Worm (Caenorhabditis elegans) whole organism, L4 larva: Measurements from ENCODE around the gene F14H3.6.

Experiments
- Y105C5A.15 ChIP-seq: fragments of 200-800 bp; sonication (Bioruptor generic); IDR thresholded peaks from 2 replicates; pipeline ENCODE4 v1.3.6; 2022; ENCODE audit warnings: missing genetic modification characterization, missing compliant biosample characterization
- aha-1 ChIP-seq: fragments of 150-350 bp; peaks from one replicate; lab custom pipeline; 2014; ENCODE audit warnings: missing biosample characterization, missing genetic modification characterization
- aly-2 ChIP-seq: sonication (generic microtip); optimal IDR thresholded peaks from 2 replicates; lab custom pipeline; 2018; ENCODE audit warnings: missing biosample characterization, missing genetic modification characterization
- arid-1 ChIP-seq: fragments of 200-800 bp; sonication (Bioruptor generic); conservative IDR thresholded peaks from 2 replicates; pipeline ENCODE4 v1.3.6; 2022; ENCODE audit warnings: missing genetic modification reagents, missing genetic modification characterization, missing compliant biosample characterization
- ceh-32 ChIP-seq: sonication (generic microtip); optimal IDR thresholded peaks from 2 replicates; lab custom pipeline; 2016; ENCODE audit warnings: mild to moderate bottlenecking, missing genetic modification characterization, missing compliant biosample characterization; ENCODE audit not compliant: poor library complexity
- ceh-62 ChIP-seq: sonication (generic microtip); optimal IDR thresholded peaks from 2 replicates; lab custom pipeline; 2017; ENCODE audit warnings: missing biosample characterization, missing genetic modification characterization
- daf-12 ChIP-seq: fragments of 150-350 bp; optimal IDR thresholded peaks from 2 replicates; lab custom pipeline; 2014; ENCODE audit warnings: missing biosample characterization, missing genetic modification reagents, missing genetic modification characterization
- dmd-9 ChIP-seq: fragments of 200-800 bp; sonication (Bioruptor generic); IDR thresholded peaks from 2 replicates; pipeline ENCODE4 v1.3.6; 2022; ENCODE audit warnings: missing genetic modification reagents, missing genetic modification characterization, missing compliant biosample characterization
- dpl-1 ChIP-seq: fragments of 150-350 bp; optimal IDR thresholded peaks from 2 replicates; lab custom pipeline; 2014; ENCODE audit warnings: missing biosample characterization, missing genetic modification reagents, missing genetic modification characterization
- duxl-1 ChIP-seq: sonication (generic microtip); optimal IDR thresholded peaks from 2 replicates; lab custom pipeline; 2016; ENCODE audit warnings: mild to moderate bottlenecking, missing genetic modification characterization, moderate library complexity, missing compliant biosample characterization; ENCODE audit not compliant: poor library complexity
- dve-1 ChIP-seq: sonication (generic microtip); optimal IDR thresholded peaks from 2 replicates; lab custom pipeline; 2017; ENCODE audit warnings: antibody characterized with exemption, mild to moderate bottlenecking, missing genetic modification characterization, missing compliant biosample characterization; ENCODE audit not compliant: insufficient read depth
- egl-43 ChIP-seq: fragments of 200-800 bp; sonication (Bioruptor generic); IDR thresholded peaks from 2 replicates; pipeline ENCODE4 v1.3.6; 2022; ENCODE audit warnings: missing genetic modification reagents, missing genetic modification characterization, missing compliant biosample characterization
- fkh-10 ChIP-seq: fragments of 150-350 bp; optimal IDR thresholded peaks from 2 replicates; lab custom pipeline; 2014; ENCODE audit warnings: missing biosample characterization, missing genetic modification reagents, missing genetic modification characterization
- hlh-30 ChIP-seq: sonication (generic microtip); optimal IDR thresholded peaks from 2 replicates; lab custom pipeline; 2017; ENCODE audit warnings: antibody characterized with exemption, mild to moderate bottlenecking, missing genetic modification characterization, missing compliant biosample characterization; ENCODE audit not compliant: insufficient read depth
- hmg-1.1 ChIP-seq: fragments of 200-800 bp; sonication (Bioruptor generic); IDR thresholded peaks from 2 replicates; pipeline ENCODE4 v1.3.6; 2022; ENCODE audit warnings: missing genetic modification reagents, missing genetic modification characterization, missing compliant biosample characterization
- lin-1 ChIP-seq: fragments of 200-800 bp; sonication (Bioruptor generic); IDR thresholded peaks from 2 replicates; pipeline ENCODE4 v1.3.6; 2022; ENCODE audit warnings: missing genetic modification reagents, missing genetic modification characterization, missing compliant biosample characterization
- lin-15B ChIP-seq: fragments of 150-350 bp; sonication (generic microtip); optimal IDR thresholded peaks from 3 replicates; lab custom pipeline; 2014; ENCODE audit warnings: missing biosample characterization, missing genetic modification characterization
- lin-39 ChIP-seq: fragments of 150-350 bp; optimal IDR thresholded peaks from 2 replicates; lab custom pipeline; 2014; ENCODE audit warnings: missing biosample characterization, missing genetic modification reagents, missing genetic modification characterization
- madf-5 ChIP-seq, 2 experiments: fragments of 200-800 bp; sonication (Bioruptor generic); IDR thresholded peaks; 2 replicates each; pipeline ENCODE4 v1.3.6; 2022; ENCODE audit warnings: missing compliant biosample characterization in 2 of 2, missing genetic modification characterization in 2 of 2
- madf-9 ChIP-seq: fragments of 200-800 bp; sonication (Bioruptor generic); conservative IDR thresholded peaks from 2 replicates; pipeline ENCODE4 v1.3.6; 2022; ENCODE audit warnings: missing genetic modification reagents, missing genetic modification characterization, missing compliant biosample characterization
- mes-2 ChIP-seq: sonication (generic microtip); optimal IDR thresholded peaks from 2 replicates; lab custom pipeline; 2016; ENCODE audit warnings: missing genotype, mild to moderate bottlenecking, missing genetic modification characterization, missing compliant biosample characterization; ENCODE audit not compliant: poor library complexity, severe bottlenecking
- mxl-3 ChIP-seq: fragments of 200-800 bp; sonication (Bioruptor generic); optimal IDR thresholded peaks from 2 replicates; lab custom pipeline; 2018; ENCODE audit warnings: mild to moderate bottlenecking, missing genetic modification characterization, missing compliant biosample characterization
- nhr-237 ChIP-seq: sonication (generic microtip); optimal IDR thresholded peaks from 2 replicates; lab custom pipeline; 2017; ENCODE audit warnings: missing biosample characterization, missing genetic modification characterization
- nhr-41 ChIP-seq: fragments of 200-800 bp; sonication (Bioruptor generic); IDR thresholded peaks from 2 replicates; pipeline ENCODE4 v1.3.6; 2022; ENCODE audit warnings: missing genetic modification reagents, missing genetic modification characterization, missing compliant biosample characterization
- nhr-77 ChIP-seq: fragments of 150-350 bp; optimal IDR thresholded peaks from 2 replicates; lab custom pipeline; 2014; ENCODE audit warnings: missing biosample characterization, missing genetic modification characterization
- php-3 ChIP-seq: fragments of 200-800 bp; sonication (Bioruptor generic); IDR thresholded peaks from 2 replicates; pipeline ENCODE4 v1.3.6; 2022; ENCODE audit warnings: missing genetic modification reagents, missing genetic modification characterization, missing compliant biosample characterization
- pqm-1 ChIP-seq: sonication (generic microtip); optimal IDR thresholded peaks from 2 replicates; lab custom pipeline; 2017; ENCODE audit warnings: missing biosample characterization, missing genetic modification characterization
- rbr-2 ChIP-seq: sonication (generic microtip); optimal IDR thresholded peaks from 2 replicates; lab custom pipeline; 2016; ENCODE audit warnings: missing genotype, missing genetic modification characterization, missing compliant biosample characterization
- tag-97 ChIP-seq: fragments of 200-800 bp; sonication (Bioruptor generic); IDR thresholded peaks from 2 replicates; pipeline ENCODE4 v1.3.6; 2022; ENCODE audit warnings: missing genetic modification characterization, missing compliant biosample characterization
- unc-39 ChIP-seq: sonication (generic microtip); optimal IDR thresholded peaks from 2 replicates; lab custom pipeline; 2017; ENCODE audit warnings: missing biosample characterization, missing genetic modification characterization
- zag-1 ChIP-seq: fragments of 150-350 bp; optimal IDR thresholded peaks from 2 replicates; lab custom pipeline; 2014; ENCODE audit warnings: missing biosample characterization, missing genetic modification characterization
- zfp-2 ChIP-seq: sonication (generic microtip); optimal IDR thresholded peaks from 2 replicates; lab custom pipeline; 2016; ENCODE audit warnings: mild to moderate bottlenecking, missing genetic modification characterization, missing compliant biosample characterization
- zip-11 ChIP-seq: fragments of 200-800 bp; sonication (Bioruptor generic); IDR thresholded peaks from 2 replicates; pipeline ENCODE4 v1.3.6; 2022; ENCODE audit warnings: missing genetic modification characterization, missing compliant biosample characterization
- zip-2 ChIP-seq: fragments of 150-350 bp; optimal IDR thresholded peaks from 2 replicates; lab custom pipeline; 2014; ENCODE audit warnings: missing biosample characterization, missing genetic modification characterization

Gene F14H3.6

DNA sequence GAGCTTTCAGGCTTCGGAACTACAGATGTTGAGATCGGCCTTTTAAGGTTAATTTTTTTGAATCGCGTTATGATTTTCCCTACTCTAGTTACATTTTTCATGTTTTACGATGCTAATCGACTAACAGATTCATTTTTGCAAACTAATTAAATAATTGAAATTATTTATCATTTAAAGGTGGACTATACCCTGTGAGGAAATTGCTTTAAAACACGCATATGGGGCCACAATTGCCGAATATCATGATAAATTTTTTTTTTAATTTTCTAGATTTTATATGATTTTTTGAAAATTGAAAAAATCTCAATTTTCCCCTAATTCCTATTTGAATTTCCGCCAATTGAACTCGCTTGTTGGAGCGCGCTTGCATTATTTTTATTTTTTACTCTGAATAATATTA is 3.3 kb upstream of the F14H3.6 start, which contains the start of gene fbxa-100:
Gene fbxa-100, minus strand, starts transcription at position 101 of the 400 bp plus-strand sequence.
- no peak for TF ChIP-seq zip-2 (tag; lab: Kevin White, UChicago)
- peak; percentile 23 for TF ChIP-seq aha-1 (tag; lab: Kevin White, UChicago)

DNA sequence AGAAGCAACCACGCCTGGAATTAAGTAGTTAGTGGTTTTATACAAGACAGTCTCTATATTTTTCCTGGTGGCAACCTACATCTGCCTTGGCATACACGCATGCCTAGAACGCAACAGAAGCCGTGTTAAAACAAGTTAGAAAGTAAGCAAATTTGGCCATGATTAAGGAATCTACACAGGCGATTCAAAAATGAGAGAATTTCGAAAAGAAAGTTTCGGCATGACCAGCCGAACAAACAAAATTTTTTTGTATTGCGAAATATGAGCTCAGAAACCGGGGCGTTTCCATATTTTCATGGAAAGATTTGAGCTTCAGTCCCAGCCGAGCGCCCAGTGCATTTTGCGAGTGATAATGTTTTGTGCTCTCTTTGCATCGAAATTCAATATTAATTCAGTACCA is 1.4 kb upstream of the F14H3.6 start, which contains the start of gene F14H3.15:
Gene F14H3.15, minus strand, starts transcription at position 101 of the 400 bp plus-strand sequence.
- TF ChIP-seq ceh-32 (no peak), fkh-10 (no peak), rbr-2 (no peak), ceh-62 (tag; lab: Kevin White, UChicago) (no peak), mes-2 (tag; lab: Kevin White, UChicago) (no peak), pqm-1 (tag; lab: Kevin White, UChicago) (no peak), hmg-1.1 (no peak), hlh-30 (tag; lab: Kevin White, UChicago) (no peak), mxl-3 (GFP tag; lab: Kevin White, UChicago) (no peak), php-3 (GFP tag; lab: Robert Waterston, UW) (no peak), dpl-1 (GFP tag; lab: Kevin White, UChicago) (no peak), madf-9 (GFP tag; lab: Robert Waterston, UW) (no peak), daf-12 (tag; lab: Kevin White, UChicago) (no peak)

DNA sequence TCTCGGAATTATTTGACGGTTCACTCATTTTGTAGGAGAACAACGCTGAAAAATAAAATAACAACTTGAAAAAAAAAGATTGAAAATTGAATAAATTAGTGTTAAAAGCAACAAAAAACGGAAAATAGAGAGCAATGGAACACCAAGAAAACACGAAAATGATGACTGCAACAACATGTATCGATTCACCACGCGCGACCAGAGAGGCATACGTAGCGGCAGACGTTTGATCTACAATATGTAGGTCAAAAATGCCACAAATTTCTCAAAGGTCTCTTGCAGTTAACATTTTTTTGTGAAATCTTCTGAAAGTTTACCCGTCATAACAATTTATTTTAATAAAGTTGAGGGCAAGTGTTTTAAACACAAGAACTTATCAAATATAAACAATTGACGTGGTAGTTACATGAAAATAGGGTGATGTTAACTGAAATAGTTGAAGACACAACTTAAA is 1.7 kb downstream of the F14H3.6 start, which contains the start of gene F14H3.5:
Gene F14H3.5, minus strand, starts transcription at position 51 of the 454 bp plus-strand sequence.
- TF ChIP-seq lin-1, result no peak
- TF ChIP-seq nhr-41 (GFP tag; lab: Robert Waterston, UW), result no peak
- TF ChIP-seq dmd-9 (GFP tag; lab: Robert Waterston, UW), result no peak
- no peak for TF ChIP-seq zip-11 (GFP tag; lab: Robert Waterston, UW)
- no peak for TF ChIP-seq Y105C5A.15 (GFP tag; lab: Robert Waterston, UW)
- TF ChIP-seq unc-39, result no peak
- TF ChIP-seq madf-5 (GFP tag; IDR thresholded peaks at IDR 0.05; lab: Robert Waterston, UW), result no peak
- no peak for TF ChIP-seq zfp-2
- no peak for TF ChIP-seq lin-39 (tag; lab: Kevin White, UChicago)
- TF ChIP-seq zag-1, result no peak
- TF ChIP-seq dve-1 (tag; lab: Kevin White, UChicago), result no peak
- no peak for TF ChIP-seq aly-2
- TF ChIP-seq nhr-77 (tag; lab: Kevin White, UChicago), result no peak
- no peak for TF ChIP-seq nhr-237
- TF ChIP-seq pqm-1 (tag; lab: Kevin White, UChicago), result no peak
- TF ChIP-seq arid-1 (GFP tag; lab: Robert Waterston, UW), result no peak

DNA sequence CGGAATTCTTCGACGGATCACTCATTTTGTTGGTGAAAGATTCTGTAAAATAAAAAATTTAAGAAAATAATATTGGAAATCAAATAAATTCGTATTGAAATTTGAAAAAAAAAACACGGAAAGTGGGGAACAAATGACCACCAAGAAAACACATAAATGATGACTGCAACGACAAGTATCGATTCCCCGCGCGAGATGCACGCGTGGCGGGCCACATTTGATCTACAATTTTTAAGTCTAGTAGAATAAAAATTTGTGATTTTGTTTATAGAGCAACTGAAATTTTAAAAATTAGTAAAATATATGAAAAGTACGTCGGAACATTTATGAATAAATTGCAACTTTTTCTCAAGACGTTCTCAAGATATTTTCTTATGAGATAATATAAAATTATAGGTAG is 3.7 kb downstream of the F14H3.6 start, which contains the start of gene F14H3.4:
Gene F14H3.4, minus strand, starts transcription at position 42 of the 400 bp plus-strand sequence.
- TF ChIP-seq zfp-2 (no peak), lin-1 (no peak), tag-97 (GFP tag; lab: Robert Waterston, UW) (no peak), egl-43 (GFP tag; lab: Robert Waterston, UW) (no peak)

DNA sequence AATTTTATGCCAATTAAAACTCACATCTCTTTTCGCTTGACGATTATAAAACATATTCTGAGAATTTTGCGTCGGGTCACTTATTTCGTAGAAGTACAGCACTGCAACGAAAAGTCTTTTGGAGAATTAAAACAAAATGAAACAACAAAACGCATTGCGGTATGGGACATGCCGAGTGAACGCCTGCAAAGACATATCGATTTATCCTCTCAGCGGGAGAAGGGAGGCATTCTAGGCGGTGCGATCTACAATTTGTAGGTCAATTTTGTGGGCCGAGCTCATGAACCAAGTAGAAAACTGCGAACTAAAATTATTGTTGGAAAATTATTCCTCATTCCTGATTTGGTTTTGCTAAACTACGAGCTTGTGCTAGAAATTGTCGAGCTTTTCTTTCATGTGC is 5.3 kb downstream of the F14H3.6 start, which contains the start of gene F14H3.3:
Gene F14H3.3, minus strand, starts transcription at position 101 of the 400 bp plus-strand sequence.
- TF ChIP-seq zip-2 (tag; lab: Kevin White, UChicago), result no peak
- TF ChIP-seq duxl-1 (tag; lab: Kevin White, UChicago), result no peak
- no peak for TF ChIP-seq aly-2
- TF ChIP-seq aha-1 (tag; lab: Kevin White, UChicago), result peak; percentile 52
- no peak for TF ChIP-seq lin-15B (tag; lab: Kevin White, UChicago)
